Fruit fly (Drosophila melanogaster): ENCODE measurements around the gene Grip75.

Grip75 gene

DNA sequence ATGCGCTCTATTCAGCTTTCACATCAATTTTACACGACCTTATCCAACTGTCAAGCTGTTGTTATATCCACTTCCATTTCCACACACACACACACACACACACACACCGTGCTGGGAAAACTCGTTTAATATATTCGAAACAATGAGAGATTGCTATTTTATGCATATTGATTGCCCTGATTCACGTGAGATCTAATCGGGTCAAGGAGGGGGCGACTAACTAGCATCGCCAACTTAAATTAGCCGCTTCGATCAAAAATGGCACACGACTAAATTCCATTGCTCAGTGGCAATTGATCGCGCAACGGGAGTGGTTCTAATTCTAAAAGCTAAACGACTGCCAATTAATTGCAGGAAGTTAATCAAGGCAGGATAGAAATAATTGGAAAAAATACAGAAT is 50.9 kb downstream of the Grip75 start, which contains the start of gene CG18302:
TSS of gene CG18302 (plus strand) at position 301 of the 400 bp plus-strand sequence.
- TF ChIP-seq CG17801 (GFP tag; optimal IDR thresholded peaks at IDR 0.05; ENCODE audit: partially characterized antibody): no peak
